Worm (Caenorhabditis elegans) whole organism, L4/young adult: ENCODE measurements around the gene icap-1.

Source experiments
- W03F9.2 ChIP-seq: fragments of 150-350 bp; optimal IDR thresholded peaks from 2 replicates; lab custom pipeline; 2014; ENCODE audit warnings: missing biosample characterization, missing genetic modification characterization
- dao-5 ChIP-seq: sonication (generic microtip); optimal IDR thresholded peaks from 2 replicates; lab custom pipeline; 2016; ENCODE audit warnings: missing genotype, missing genetic modification characterization, moderate library complexity, missing compliant biosample characterization
- him-1 ChIP-seq: sonication (generic microtip); optimal IDR thresholded peaks from 2 replicates; lab custom pipeline; 2016; ENCODE audit warnings: missing genotype, missing genetic modification reagents, missing genetic modification characterization, missing compliant biosample characterization

Gene icap-1

DNA sequence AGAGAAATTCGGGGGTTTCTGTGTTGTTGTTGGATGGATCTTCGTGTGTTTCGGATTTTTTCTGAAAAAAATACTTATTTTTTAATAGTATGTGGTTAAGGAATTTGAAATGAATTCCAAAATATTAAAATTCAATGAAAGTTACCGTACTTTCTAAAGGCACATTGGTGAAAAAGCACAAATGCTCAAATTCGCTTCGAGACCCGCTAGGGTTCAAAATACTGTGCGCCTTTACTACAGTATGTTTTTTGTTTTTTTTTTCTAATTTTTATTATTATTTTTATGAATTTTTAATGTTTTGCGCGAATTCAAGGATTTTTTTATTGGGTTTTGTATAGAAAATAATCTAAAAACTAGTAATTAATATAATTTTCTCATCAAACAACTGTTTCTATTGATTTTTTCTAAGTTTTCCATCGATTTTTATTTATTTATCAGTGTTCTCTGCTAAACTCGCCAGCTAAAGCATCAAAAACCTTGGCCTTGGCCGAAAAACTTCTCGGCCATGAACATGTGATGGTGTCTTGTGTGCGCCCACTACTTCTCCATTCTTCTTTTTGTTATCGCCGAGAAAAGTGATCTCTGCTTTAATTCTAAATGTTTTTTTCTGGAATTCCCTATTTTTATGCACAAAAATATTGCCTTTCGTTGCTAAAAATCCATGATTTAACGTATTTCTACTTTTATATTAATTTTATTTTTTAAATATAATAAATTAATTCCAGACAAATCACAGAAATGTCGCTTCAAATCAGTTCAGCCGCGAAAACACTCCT is 3.3 kb downstream of the icap-1 start, which contains the start of gene iscu-1:
iscu-1 (plus strand) TSS at position 726 of the 776 bp plus-strand sequence.
- TF ChIP-seq dao-5 (tag; lab: Kevin White, UChicago) (no peak), W03F9.2 (tag; lab: Kevin White, UChicago) (peak; percentile 29)

DNA sequence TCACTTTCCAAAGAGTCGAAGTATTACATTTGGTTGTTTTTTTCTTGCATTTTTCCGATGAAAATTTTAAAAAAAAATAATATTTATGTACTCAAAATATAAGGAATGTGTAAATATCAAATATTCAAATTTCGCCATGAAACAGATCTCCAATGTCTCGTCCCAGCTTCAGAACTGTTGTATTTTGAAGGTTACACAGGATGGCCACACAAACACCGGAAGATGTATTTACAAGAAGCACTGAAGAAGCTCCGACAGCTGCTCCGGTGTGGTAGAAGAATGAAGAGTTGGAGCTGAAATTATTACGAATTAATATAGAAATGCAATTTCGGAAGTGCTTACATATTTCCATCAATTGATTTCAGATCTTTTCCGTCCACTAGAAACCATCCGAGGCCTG is 4.4 kb downstream of the icap-1 start:
- no peak for TF ChIP-seq W03F9.2 (tag; lab: Kevin White, UChicago)
- no peak for TF ChIP-seq him-1
- TF ChIP-seq dao-5 (tag; lab: Kevin White, UChicago) = no peak

DNA sequence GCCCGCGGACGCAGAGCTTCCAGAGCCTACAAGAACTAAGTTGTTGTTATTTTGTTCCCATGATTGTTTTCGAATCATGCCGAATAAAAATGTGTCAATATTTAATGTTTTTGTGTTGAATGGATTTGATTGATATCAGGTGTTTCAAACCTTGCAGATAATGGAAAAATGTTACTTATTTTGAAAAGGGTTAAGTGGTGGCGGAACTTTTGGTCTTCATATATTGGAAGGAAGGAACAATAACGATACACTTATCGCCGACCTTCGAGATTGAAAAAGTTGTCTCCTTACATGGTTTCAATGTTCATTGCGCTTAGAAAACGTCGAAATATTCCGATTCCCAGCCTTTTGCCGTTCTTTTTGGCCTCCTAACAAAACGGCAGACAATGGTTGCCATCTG is 8.1 kb downstream of the icap-1 start, which contains the start of gene gly-10:
gly-10 (plus strand) TSS at position 387 of the 400 bp plus-strand sequence.
- no peak for TF ChIP-seq him-1
- no peak for TF ChIP-seq dao-5 (tag; lab: Kevin White, UChicago)
- no peak for TF ChIP-seq W03F9.2 (tag; lab: Kevin White, UChicago)

DNA sequence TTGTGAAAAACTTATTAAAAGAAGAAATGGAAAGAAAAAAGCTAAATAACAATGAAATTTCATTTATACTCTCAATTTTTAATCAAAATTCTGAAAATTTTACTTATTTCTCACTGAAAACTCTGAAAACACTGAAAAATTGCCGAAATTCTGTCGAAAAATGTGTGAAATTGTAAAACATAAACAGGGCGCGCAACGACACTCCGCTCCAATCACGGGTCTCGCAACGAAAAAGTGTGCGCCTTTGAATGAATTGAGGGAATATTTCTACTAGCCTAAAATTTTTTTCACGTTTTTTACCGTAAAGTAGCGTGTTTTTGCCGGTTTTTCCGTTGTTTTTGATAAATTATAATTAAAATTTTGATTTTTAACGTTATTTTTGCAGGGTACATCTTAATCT is 9.3 kb downstream of the icap-1 start, which contains the start of gene rpl-18:
rpl-18 (plus strand) TSS at position 386 of the 400 bp plus-strand sequence.
- TF ChIP-seq W03F9.2 (tag; lab: Kevin White, UChicago) (peak; percentile 74), him-1 (no peak)

DNA sequence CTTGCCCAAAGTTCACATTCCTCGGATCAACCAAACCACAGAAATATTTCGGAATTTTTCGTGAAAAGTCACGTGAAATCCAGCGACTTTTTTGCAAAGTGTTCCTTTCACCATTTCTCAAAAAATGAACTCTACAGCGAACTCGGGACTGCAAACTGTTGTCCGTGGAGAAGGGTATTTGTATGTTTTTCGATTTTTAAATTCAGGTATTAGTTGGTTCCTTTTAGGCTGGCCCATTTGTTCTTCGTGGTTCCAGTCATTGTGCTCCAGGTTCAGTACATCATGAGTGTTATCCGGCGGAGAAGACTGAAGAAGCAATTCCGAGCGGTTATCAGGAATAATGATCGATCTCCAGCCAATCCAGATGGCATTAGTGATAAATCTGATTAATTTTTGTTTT is 10.0 kb downstream of the icap-1 start:
- TF ChIP-seq W03F9.2 (tag; lab: Kevin White, UChicago) = no peak
- TF ChIP-seq him-1 = no peak
- TF ChIP-seq dao-5 (tag; lab: Kevin White, UChicago) = no peak

DNA sequence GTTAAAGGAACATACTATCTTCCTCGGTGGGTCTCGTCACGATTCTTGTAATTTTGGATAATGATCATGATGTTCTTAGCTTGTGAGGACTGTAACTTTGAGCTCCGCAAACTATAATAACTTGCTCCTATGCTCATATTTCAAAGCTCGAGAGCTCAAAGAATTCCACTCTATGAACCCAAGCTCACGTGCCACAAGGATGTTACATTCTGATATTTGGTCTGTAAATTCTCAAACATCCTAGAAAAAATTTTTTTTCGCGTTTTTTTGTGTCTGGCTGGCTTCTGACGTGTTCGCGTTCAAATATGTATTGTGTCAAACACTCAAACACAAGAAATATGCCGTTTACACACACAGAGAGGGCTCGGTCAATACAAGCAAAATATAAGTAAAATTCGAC is 10.6 kb downstream of the icap-1 start, which contains the start of gene Y45F10D.16:
Y45F10D.16 (plus strand) TSS at position 301 of the 400 bp plus-strand sequence.
- TF ChIP-seq W03F9.2 (tag; lab: Kevin White, UChicago) = no peak

DNA sequence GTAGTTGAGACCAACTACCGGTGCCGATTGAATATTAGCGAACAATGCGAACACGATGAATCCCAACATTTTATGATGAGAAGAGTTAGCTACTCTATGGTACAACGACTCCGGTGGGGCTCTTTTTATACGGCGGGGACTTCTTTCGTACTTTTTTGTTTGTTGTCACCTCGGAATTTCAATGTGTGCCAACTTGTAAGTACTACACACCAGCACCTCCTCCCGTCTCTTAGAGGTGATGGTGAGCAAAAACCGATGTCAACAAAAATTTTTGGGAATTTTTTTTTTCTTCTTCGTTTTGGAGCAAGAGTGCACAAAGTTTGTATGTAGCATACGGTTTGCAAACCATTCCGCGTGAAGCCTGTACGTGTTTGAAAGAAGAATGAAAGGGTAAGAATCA is 12.2 kb downstream of the icap-1 start, which contains the start of gene Y45F10D.2:
Y45F10D.2 (minus strand) TSS at position 101 of the 400 bp plus-strand sequence.
- TF ChIP-seq him-1 (no peak), W03F9.2 (tag; lab: Kevin White, UChicago) (no peak), dao-5 (tag; lab: Kevin White, UChicago) (no peak)

DNA sequence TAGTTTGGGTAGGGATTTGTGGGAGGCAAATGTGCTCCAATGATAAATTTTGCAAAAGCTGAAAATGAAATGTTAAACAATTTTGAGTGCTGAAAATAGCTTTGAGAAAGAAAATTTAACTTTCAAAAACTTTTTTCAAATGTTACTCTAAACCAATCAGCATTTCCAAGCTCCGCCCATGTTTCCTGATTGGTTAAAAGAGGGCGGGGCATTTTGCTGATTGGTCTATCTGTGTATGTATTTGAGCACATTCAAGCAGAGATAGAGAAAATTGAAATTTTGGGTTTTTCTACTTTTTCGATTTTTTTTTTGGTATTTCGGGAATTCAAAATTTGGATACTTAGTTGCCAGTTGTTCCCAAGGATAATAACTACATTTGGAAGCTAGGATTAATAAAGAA is 22.1 kb downstream of the icap-1 start:
- TF ChIP-seq W03F9.2 (tag; lab: Kevin White, UChicago) (no peak), him-1 (no peak), dao-5 (tag; lab: Kevin White, UChicago) (no peak)

DNA sequence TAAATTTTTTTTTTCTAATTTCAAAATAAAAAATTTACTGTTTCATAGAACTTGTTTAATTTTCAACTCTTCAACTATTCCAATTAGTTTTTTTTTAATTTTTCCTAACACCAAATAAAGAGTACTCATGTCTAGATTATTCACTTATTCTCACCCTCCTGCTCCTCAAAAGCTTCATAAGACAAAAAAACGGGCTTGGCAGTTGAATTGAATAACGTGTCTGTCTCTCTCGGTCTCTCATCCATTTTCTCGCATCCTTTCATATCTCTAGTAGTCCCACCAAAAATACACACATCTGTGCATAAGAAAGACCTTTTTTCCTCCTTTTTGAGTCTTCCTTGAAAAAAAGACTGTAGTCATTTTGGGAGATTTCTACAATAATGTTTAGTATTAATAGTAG is 23.3 kb downstream of the icap-1 start:
- TF ChIP-seq him-1 = no peak
- TF ChIP-seq dao-5 (tag; lab: Kevin White, UChicago) = no peak
- no peak for TF ChIP-seq W03F9.2 (tag; lab: Kevin White, UChicago)

DNA sequence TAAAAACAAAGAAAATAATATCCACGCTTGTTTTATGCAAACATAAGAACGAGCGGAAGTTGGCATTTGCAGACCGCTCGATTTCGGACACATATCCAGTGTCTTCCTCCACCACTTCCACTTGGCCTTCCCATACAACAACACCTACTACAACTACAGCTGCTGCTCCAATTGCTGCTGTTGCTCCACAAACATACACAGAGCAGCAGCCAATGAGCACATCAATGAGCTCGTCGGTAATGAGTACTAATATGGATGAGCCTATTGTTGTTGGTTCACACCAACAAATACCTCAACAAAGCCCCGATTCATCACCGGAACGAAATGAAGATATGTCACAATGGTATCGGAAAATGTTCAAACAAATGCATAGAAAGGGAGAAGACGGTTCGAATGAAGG is 31.1 kb downstream of the icap-1 start:
- TF ChIP-seq him-1 = no peak

DNA sequence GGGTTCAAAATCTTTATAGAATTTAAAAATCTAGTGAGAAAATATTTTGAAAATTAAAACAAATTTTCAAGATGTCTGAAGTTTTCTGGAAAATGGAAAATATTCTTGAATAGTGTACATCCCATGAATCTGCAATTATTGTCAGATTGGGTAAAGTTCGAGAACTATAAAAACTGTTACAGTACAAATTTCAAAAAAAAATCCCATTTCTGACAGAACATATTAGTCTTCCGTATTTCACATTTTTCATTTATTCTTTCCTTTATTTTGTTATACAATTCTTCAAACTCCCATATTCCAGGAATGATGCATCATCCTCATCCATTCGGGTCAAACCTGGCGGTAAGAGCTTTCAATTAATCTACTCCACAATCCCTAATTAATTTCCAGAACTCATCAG is 36.7 kb downstream of the icap-1 start, which contains the start of gene sorb-1:
sorb-1 (plus strand) TSS at position 301 of the 400 bp plus-strand sequence.
- TF ChIP-seq him-1 = no peak
- TF ChIP-seq dao-5 (tag; lab: Kevin White, UChicago) = no peak
- no peak for TF ChIP-seq W03F9.2 (tag; lab: Kevin White, UChicago)

DNA sequence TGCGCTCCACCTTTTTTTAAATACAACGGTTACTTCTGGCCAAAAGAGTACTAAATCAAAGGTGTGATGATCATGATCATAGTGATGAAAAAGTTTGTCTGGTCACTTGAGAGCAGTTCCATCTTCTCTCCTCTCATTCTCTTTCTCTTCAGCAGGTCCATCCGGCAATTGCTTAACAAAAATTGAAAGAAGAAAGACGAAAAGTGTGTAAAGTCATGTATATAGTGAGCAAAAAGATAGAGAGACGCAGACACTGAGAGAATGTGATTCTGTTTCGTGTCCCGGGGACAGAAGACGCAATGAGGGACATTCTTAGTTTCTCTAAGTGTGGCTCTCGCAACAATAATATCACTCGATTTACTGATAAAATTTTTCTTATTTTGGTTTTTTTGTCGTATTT is 38.0 kb downstream of the icap-1 start:
- TF ChIP-seq W03F9.2 (tag; lab: Kevin White, UChicago) (no peak), him-1 (no peak), dao-5 (tag; lab: Kevin White, UChicago) (no peak)

DNA sequence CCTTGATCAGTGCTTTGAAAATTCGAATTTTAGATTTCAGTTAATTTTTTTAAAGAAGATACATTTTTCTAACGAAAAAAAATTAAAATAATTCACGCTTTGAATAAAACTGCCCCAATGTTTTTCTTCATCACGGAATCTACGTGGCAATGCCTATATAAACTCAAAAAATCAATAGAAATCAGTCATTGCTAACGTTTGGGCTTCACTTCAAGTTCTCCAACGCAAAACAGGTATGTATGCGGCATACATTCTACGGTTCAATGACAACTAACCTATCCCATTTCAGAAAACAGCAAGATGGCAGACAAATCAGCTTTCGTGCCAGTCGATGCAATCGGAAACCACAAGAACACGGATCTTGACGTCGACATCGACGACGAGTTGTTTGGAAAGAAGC is 41.4 kb downstream of the icap-1 start, which contains the start of gene C47A4.5:
C47A4.5 (plus strand) TSS at position 301 of the 400 bp plus-strand sequence.
- TF ChIP-seq W03F9.2 (tag; lab: Kevin White, UChicago) = no peak
- no peak for TF ChIP-seq him-1
- no peak for TF ChIP-seq dao-5 (tag; lab: Kevin White, UChicago)

DNA sequence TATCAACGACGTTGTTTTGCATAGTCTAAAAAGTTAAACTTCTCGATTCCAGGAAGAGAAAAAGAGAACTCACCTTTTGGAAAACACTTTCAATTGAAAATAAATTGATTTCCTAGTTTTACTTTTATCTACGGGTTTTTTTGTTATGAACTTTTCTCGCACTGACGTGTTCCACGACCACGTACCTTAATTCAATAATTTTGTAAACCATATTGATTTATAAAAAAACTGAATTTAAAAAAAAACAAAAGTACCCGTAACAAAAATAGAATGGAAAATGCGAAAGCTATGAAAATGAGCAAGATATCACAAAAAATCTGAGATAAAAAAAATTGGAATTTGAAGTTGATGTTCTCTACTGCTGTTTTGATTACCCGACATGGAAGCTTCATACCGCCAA is 44.5 kb downstream of the icap-1 start, which contains the start of gene C47A4.3:
C47A4.3 (minus strand) TSS at position 101 of the 400 bp plus-strand sequence.
- TF ChIP-seq dao-5 (tag; lab: Kevin White, UChicago) = no peak
- TF ChIP-seq W03F9.2 (tag; lab: Kevin White, UChicago) = no peak
- TF ChIP-seq him-1 = no peak
